Worm (Caenorhabditis elegans) whole organism, L3 larva: ENCODE data around the gene B0432.1.
A peak's percentile ranks its signal among the peaks of the same experiment; 100 is the strongest.

Source experiments
- ama-1 ChIP-seq: fragments of 150-350 bp; optimal IDR thresholded peaks from 2 replicates; lab custom pipeline; 2018
- ceh-16 ChIP-seq: sonication (generic microtip); optimal IDR thresholded peaks from 2 replicates; lab custom pipeline; 2017; ENCODE audit warnings: missing biosample characterization, missing genetic modification characterization
- egl-27 ChIP-seq: sonication (generic microtip); optimal IDR thresholded peaks from 4 replicates; lab custom pipeline; 2017; ENCODE audit warnings: missing biosample characterization, missing genetic modification reagents, missing genetic modification characterization
- eor-1 ChIP-seq, 2 experiments: fragments of 150-350 bp; optimal IDR thresholded peaks; 2 replicates each; lab custom pipeline; 2014 to 2018; ENCODE audit warnings: missing biosample characterization in 2 of 2, missing genetic modification characterization in 2 of 2
- fkh-2 ChIP-seq: fragments of 150-350 bp; optimal IDR thresholded peaks from 2 replicates; lab custom pipeline; 2014; ENCODE audit warnings: missing biosample characterization, missing genetic modification reagents, missing genetic modification characterization
- nfya-1 ChIP-seq: sonication (generic microtip); optimal IDR thresholded peaks from 2 replicates; lab custom pipeline; 2017; ENCODE audit warnings: missing genetic modification characterization, mild to moderate bottlenecking, missing compliant biosample characterization, antibody characterized with exemption, moderate library complexity; ENCODE audit not compliant: insufficient read depth
- nhr-237 ChIP-seq: fragments of 150-350 bp; optimal IDR thresholded peaks from 2 replicates; lab custom pipeline; 2014; ENCODE audit warnings: missing biosample characterization, missing genetic modification characterization
- tbx-2 ChIP-seq: sonication (generic microtip); optimal IDR thresholded peaks from 2 replicates; lab custom pipeline; 2016; ENCODE audit warnings: mild to moderate bottlenecking, missing genetic modification characterization, missing compliant biosample characterization
- unc-39 ChIP-seq: sonication (generic microtip); optimal IDR thresholded peaks from 4 replicates; lab custom pipeline; 2017; ENCODE audit warnings: missing biosample characterization, missing genetic modification characterization
- unc-62 ChIP-seq: fragments of 150-350 bp; sonication (generic microtip); optimal IDR thresholded peaks from 4 replicates; lab custom pipeline; 2014; ENCODE audit warnings: missing biosample characterization, missing genetic modification reagents, missing genetic modification characterization

DNA sequence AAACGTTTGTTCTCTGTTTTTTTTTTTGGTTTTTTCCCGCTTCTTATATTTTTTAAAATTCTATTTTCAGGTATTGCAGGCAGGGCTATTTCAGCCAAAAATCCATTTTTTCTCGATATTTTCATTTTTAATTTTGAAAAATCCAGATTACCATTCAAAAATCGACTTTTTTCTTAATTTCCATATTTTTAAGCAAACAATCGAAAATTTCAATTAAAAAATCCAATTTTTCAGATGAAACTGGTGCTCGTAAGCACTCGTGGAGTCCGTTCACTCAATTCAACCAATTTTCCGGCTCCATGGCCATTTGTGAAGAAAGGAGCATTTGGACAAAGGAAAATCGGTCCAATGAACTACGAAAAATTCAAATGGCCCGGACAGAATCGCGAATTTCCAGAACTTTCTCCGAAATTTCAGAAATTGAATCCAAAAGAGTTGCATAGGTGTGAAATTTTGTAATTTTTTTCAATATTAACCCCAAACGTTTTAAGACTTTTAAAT, 8.4 kb upstream of the B0432.1 start, which contains the start of gene mrpl-41:
- TF ChIP-seq nfya-1 (tag; lab: Kevin White, UChicago) (no peak), ama-1 (lab: Kevin White, UChicago) (peak; percentile 17), unc-62 (GFP tag; lab: Kevin White, UChicago) (no peak), nhr-237 (tag; lab: Kevin White, UChicago) (no peak), ceh-16 (tag; lab: Kevin White, UChicago) (no peak), eor-1 (tag; optimal IDR thresholded peaks at IDR 0.05; lab: Kevin White, UChicago) (no peak), unc-39 (tag; lab: Kevin White, UChicago) (no peak), egl-27 (no peak), tbx-2 (tag; lab: Kevin White, UChicago) (no peak), fkh-2 (tag; lab: Kevin White, UChicago) (no peak)
